Fruit fly (Drosophila melanogaster) whole organism, prepupa: ENCODE measurements around the gene bur.

ENCODE experiments used
- Blimp-1 ChIP-seq: fragments of 200-800 bp; sonication (Bioruptor generic); optimal IDR thresholded peaks from 3 replicates; lab custom pipeline; 2017; ENCODE audit warnings: missing biosample characterization, missing genetic modification characterization, mild to moderate bottlenecking, moderate library complexity, missing genetic modification reagents
- CG10631 ChIP-seq: fragments of 200-800 bp; sonication (Bioruptor generic); optimal IDR thresholded peaks from 2 replicates; lab custom pipeline; 2016; ENCODE audit warnings: missing biosample characterization, missing genetic modification characterization
- CG10669 ChIP-seq: fragments of 200-800 bp; sonication (Bioruptor generic); optimal IDR thresholded peaks from 3 replicates; lab custom pipeline; 2018; ENCODE audit warnings: missing biosample characterization, mild to moderate bottlenecking, missing genetic modification characterization, moderate library complexity
- CG11294 ChIP-seq: fragments of 200-800 bp; sonication (Bioruptor generic); IDR thresholded peaks from 2 replicates; pipeline ENCODE4 v1.3.6; 2022; ENCODE audit warnings: missing biosample characterization, missing genetic modification characterization
- CG11762 ChIP-seq: fragments of 200-800 bp; sonication (Bioruptor generic); optimal IDR thresholded peaks from 3 replicates; lab custom pipeline; 2016; ENCODE audit warnings: missing biosample characterization, missing genetic modification characterization; ENCODE audit not compliant: insufficient read depth
- CG1621 ChIP-seq: fragments of 200-800 bp; sonication (Bioruptor generic); optimal IDR thresholded peaks from 3 replicates; lab custom pipeline; 2018; ENCODE audit warnings: missing biosample characterization, mild to moderate bottlenecking, missing genetic modification characterization
- CG16779 ChIP-seq: fragments of 200-800 bp; sonication (Bioruptor generic); optimal IDR thresholded peaks from 3 replicates; lab custom pipeline; 2017; ENCODE audit warnings: missing biosample characterization, mild to moderate bottlenecking, missing genetic modification characterization
- CG3032 ChIP-seq: fragments of 200-800 bp; optimal IDR thresholded peaks from 2 replicates; lab custom pipeline; 2019; ENCODE audit warnings: missing biosample characterization, mild to moderate bottlenecking, missing genetic modification characterization, moderate library complexity
- CG32006 ChIP-seq: fragments of 200-800 bp; sonication (Bioruptor generic); optimal IDR thresholded peaks from 3 replicates; lab custom pipeline; 2017; ENCODE audit warnings: missing biosample characterization, mild to moderate bottlenecking, missing genetic modification characterization
- CG34406 ChIP-seq: fragments of 200-800 bp; sonication (Bioruptor generic); optimal IDR thresholded peaks from 3 replicates; lab custom pipeline; 2016; ENCODE audit warnings: missing biosample characterization, missing genetic modification characterization
- CG3919 ChIP-seq: fragments of 200-800 bp; sonication (Bioruptor generic); optimal IDR thresholded peaks from 3 replicates; lab custom pipeline; 2016; ENCODE audit warnings: missing biosample characterization, missing genetic modification characterization
- CG6276 ChIP-seq: fragments of 200-800 bp; sonication (Bioruptor generic); optimal IDR thresholded peaks from 2 replicates; lab custom pipeline; 2017; ENCODE audit warnings: missing biosample characterization, mild to moderate bottlenecking, missing genetic modification characterization
- CG6808 ChIP-seq: fragments of 200-800 bp; sonication (Bioruptor generic); optimal IDR thresholded peaks from 3 replicates; lab custom pipeline; 2017; ENCODE audit warnings: missing biosample characterization, missing genetic modification characterization, mild to moderate bottlenecking, moderate library complexity, missing genetic modification reagents
- CG8119 ChIP-seq: fragments of 200-800 bp; sonication (Bioruptor generic); IDR thresholded peaks from 3 replicates; pipeline ENCODE4 v1.3.6; 2022; ENCODE audit warnings: missing biosample characterization, missing genetic modification characterization
- CG8319 ChIP-seq: fragments of 200-800 bp; sonication (Bioruptor generic); optimal IDR thresholded peaks from 3 replicates; lab custom pipeline; 2016; ENCODE audit warnings: missing biosample characterization, missing genetic modification characterization
- CG8632 ChIP-seq: fragments of 200-800 bp; sonication (Bioruptor generic); optimal IDR thresholded peaks from 3 replicates; lab custom pipeline; 2016; ENCODE audit warnings: missing biosample characterization, missing genetic modification characterization
- CG9139 ChIP-seq: fragments of 200-800 bp; sonication (Bioruptor generic); optimal IDR thresholded peaks from 3 replicates; lab custom pipeline; 2017; ENCODE audit warnings: missing biosample characterization, mild to moderate bottlenecking, missing genetic modification characterization
- Eip75B ChIP-seq: fragments of 200-800 bp; sonication (Bioruptor generic); optimal IDR thresholded peaks from 3 replicates; lab custom pipeline; 2016; ENCODE audit warnings: missing biosample characterization, missing genetic modification characterization
- Eip93F ChIP-seq: fragments of 200-800 bp; sonication (Bioruptor generic); optimal IDR thresholded peaks from 2 replicates; lab custom pipeline; 2016; ENCODE audit warnings: missing biosample characterization, mild to moderate bottlenecking, missing genetic modification characterization
- Gug ChIP-seq: fragments of 200-800 bp; sonication (Bioruptor generic); IDR thresholded peaks from 2 replicates; pipeline ENCODE4 v1.3.6; 2022; ENCODE audit warnings: missing biosample characterization, missing genetic modification characterization
- Hr38 ChIP-seq: sonication (Bioruptor generic); optimal IDR thresholded peaks from 2 replicates; lab custom pipeline; 2016; ENCODE audit warnings: missing biosample characterization, missing genetic modification characterization
- Hr4 ChIP-seq: fragments of 200-800 bp; sonication (Bioruptor generic); optimal IDR thresholded peaks from 3 replicates; lab custom pipeline; 2016; ENCODE audit warnings: missing biosample characterization, missing genetic modification characterization
- Lpt ChIP-seq: fragments of 200-800 bp; sonication (Bioruptor generic); optimal IDR thresholded peaks from 3 replicates; lab custom pipeline; 2016; ENCODE audit warnings: missing biosample characterization, missing genetic modification characterization
- Met ChIP-seq: fragments of 200-800 bp; sonication (Bioruptor generic); optimal IDR thresholded peaks from 3 replicates; lab custom pipeline; 2016; ENCODE audit warnings: missing biosample characterization, missing genetic modification characterization
- Smox ChIP-seq: fragments of 200-800 bp; sonication (Bioruptor generic); optimal IDR thresholded peaks from 3 replicates; lab custom pipeline; 2016; ENCODE audit warnings: missing biosample characterization, missing genetic modification characterization
- achi ChIP-seq: fragments of 200-800 bp; sonication (Bioruptor generic); optimal IDR thresholded peaks from 3 replicates; lab custom pipeline; 2016; ENCODE audit warnings: missing biosample characterization, missing genetic modification characterization
- cyc ChIP-seq: fragments of 200-800 bp; sonication (Bioruptor generic); optimal IDR thresholded peaks from 3 replicates; lab custom pipeline; 2016; ENCODE audit warnings: missing biosample characterization, missing genetic modification characterization
- dsx ChIP-seq: fragments of 200-800 bp; optimal IDR thresholded peaks from 3 replicates; lab custom pipeline; 2019; ENCODE audit warnings: missing biosample characterization, mild to moderate bottlenecking, missing genetic modification characterization, moderate library complexity; ENCODE audit not compliant: poor library complexity, severe bottlenecking
- fd85E ChIP-seq: fragments of 200-800 bp; sonication (Bioruptor generic); optimal IDR thresholded peaks from 3 replicates; lab custom pipeline; 2016; ENCODE audit warnings: missing biosample characterization, missing genetic modification characterization
- fkh ChIP-seq: fragments of 200-800 bp; sonication (Bioruptor generic); optimal IDR thresholded peaks from 3 replicates; lab custom pipeline; 2017; ENCODE audit warnings: missing biosample characterization, mild to moderate bottlenecking, missing genetic modification characterization, moderate library complexity
- lz ChIP-seq: fragments of 200-800 bp; sonication (Bioruptor generic); optimal IDR thresholded peaks from 3 replicates; lab custom pipeline; 2016; ENCODE audit warnings: missing biosample characterization, missing genetic modification characterization
- net ChIP-seq: fragments of 200-800 bp; sonication (Bioruptor generic); optimal IDR thresholded peaks from 3 replicates; lab custom pipeline; 2016; ENCODE audit warnings: missing biosample characterization, missing genetic modification characterization
- pdm3 ChIP-seq: fragments of 200-800 bp; sonication (Bioruptor generic); optimal IDR thresholded peaks from 3 replicates; lab custom pipeline; 2016; ENCODE audit warnings: missing biosample characterization, missing genetic modification characterization
- salr ChIP-seq, 2 experiments: fragments of 200-800 bp; sonication (Bioruptor generic); optimal IDR thresholded peaks; 3 replicates each; lab custom pipeline; 2016 to 2018; ENCODE audit warnings: missing biosample characterization in 2 of 2, missing genetic modification characterization in 2 of 2, mild to moderate bottlenecking in 1 of 2
- spab ChIP-seq: fragments of 200-800 bp; sonication (Bioruptor generic); optimal IDR thresholded peaks from 2 replicates; lab custom pipeline; 2017; ENCODE audit warnings: missing biosample characterization, mild to moderate bottlenecking, missing genetic modification characterization, missing genetic modification reagents
- ss ChIP-seq, 2 experiments: fragments of 200-800 bp; sonication (Bioruptor generic); optimal IDR thresholded peaks; 2 replicates in 1 of 2; 3 replicates in 1 of 2; lab custom pipeline; 2017 to 2018; ENCODE audit warnings: mild to moderate bottlenecking in 2 of 2, missing biosample characterization in 2 of 2, missing genetic modification characterization in 2 of 2, moderate library complexity in 1 of 2
- topi ChIP-seq: fragments of 200-800 bp; sonication (Bioruptor generic); optimal IDR thresholded peaks from 3 replicates; lab custom pipeline; 2016; ENCODE audit warnings: missing biosample characterization, missing genetic modification characterization

bur gene

DNA sequence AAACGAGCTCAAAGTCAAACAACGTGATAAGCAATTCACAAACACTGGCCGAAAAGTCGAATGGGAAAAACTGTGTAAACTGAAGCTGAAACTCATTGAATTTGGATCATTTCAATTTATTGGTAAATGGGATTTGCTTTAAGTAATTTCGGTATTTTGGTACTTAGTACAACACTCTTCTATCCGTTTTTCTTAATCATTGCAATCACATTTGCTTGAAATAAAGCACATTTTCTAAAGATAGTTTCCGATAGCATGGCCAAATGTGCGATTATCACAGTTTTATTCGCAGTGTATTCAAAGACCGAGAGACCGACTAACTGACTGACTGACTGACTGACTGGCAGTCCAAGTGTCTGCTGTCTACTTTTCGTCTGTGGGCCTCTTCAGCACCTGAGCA lies 17.0 kb upstream of the bur start (continued):
- TF ChIP-seq CG8119 (GFP tag; lab: Robert Waterston, UW) (no peak; the same call in 2 of the 3 replicates), CG8632 (GFP tag; lab: Kevin White, UChicago) (no peak), CG16779 (tag; lab: Kevin White, UChicago) (no peak), dsx (GFP tag; lab: Kevin White, UChicago) (no peak), CG10631 (GFP tag; lab: Kevin White, UChicago) (peak; percentile 16), CG32006 (peak; percentile 73), Gug (peak; percentile 30; the same call in 1 of the 2 replicates), achi (GFP tag; lab: Kevin White, UChicago) (peak; percentile 33), topi (GFP tag; lab: Kevin White, UChicago) (peak; percentile 25), Hr4 (GFP tag; lab: Kevin White, UChicago) (peak; percentile 53), CG6276 (GFP tag; lab: Kevin White, UChicago) (peak; percentile 18), CG11294 (GFP tag; lab: Robert Waterston, UW) (no peak), spab (GFP tag; lab: Kevin White, UChicago) (no peak), Met (peak; percentile 23), CG8319 (GFP tag; lab: Kevin White, UChicago) (no peak), Eip75B (GFP tag; lab: Kevin White, UChicago) (no peak), CG34406 (no peak), net (GFP tag; lab: Kevin White, UChicago) (peak; percentile 14), CG3032 (tag; lab: Kevin White, UChicago) (peak; percentile 31)

DNA sequence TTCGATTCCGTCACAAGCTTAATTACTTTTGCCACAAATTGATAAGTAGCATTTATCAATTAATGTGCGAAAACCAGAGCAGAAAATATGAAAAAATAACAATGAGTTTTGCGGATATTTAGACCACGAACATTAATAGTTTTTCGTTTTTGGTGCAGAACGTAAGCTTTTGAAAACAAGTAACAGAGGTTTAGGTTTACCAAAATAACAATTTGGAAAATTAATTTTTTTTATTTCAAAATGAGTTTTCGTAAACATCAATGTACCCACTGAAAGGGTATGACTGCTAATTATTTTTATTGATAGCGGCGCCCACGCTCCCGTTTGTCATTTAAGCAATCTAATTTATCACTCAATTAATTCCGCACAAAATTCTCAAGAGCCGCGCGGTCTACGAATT lies 15.8 kb upstream of the bur start:
- no peak for TF ChIP-seq pdm3 (GFP tag; lab: Kevin White, UChicago)
- TF ChIP-seq Eip75B (GFP tag; lab: Kevin White, UChicago): no peak
- no peak for TF ChIP-seq CG6808 (GFP tag; lab: Kevin White, UChicago)
- no peak for TF ChIP-seq Smox
- no peak for TF ChIP-seq Gug
- no peak for TF ChIP-seq CG11762 (GFP tag; lab: Kevin White, UChicago)
- no peak for TF ChIP-seq CG34406
- no peak for TF ChIP-seq CG3919
- no peak for TF ChIP-seq lz
- no peak for TF ChIP-seq Eip93F
- TF ChIP-seq cyc (GFP tag; lab: Kevin White, UChicago): no peak
- TF ChIP-seq Hr38 (GFP tag; lab: Kevin White, UChicago): no peak
- TF ChIP-seq Hr4 (GFP tag; lab: Kevin White, UChicago): no peak
- no peak for TF ChIP-seq Blimp-1 (GFP tag; lab: Kevin White, UChicago)
- TF ChIP-seq salr (GFP tag; optimal IDR thresholded peaks at IDR 0.05; lab: Kevin White, UChicago): no peak

DNA sequence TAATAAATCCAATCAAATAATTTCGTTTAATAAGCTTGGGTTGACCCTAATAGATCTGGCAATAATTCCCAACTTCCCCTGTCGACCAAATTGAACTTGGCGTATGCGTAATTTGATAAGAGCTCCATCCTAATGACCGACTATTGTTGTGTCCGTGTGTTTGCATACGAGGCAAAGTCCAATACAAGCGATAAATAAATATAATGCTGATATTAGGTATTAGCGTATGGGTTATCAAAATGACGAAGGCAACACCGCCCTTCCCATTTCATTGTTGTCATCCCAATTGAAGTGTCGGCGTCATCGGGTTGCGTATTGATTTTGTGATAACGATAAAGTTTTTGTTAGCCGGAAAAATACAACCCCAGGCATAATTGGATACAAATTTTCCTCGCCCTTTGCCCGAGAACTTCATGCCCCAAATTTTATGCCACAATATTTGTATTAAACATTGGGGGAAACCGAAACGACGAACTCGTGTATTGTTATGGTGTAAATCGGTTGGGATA lies 9.8 kb upstream of the bur start:
- TF ChIP-seq fkh (GFP tag; lab: Kevin White, UChicago): peak; percentile 50
- no peak for TF ChIP-seq CG6276 (GFP tag; lab: Kevin White, UChicago)

DNA sequence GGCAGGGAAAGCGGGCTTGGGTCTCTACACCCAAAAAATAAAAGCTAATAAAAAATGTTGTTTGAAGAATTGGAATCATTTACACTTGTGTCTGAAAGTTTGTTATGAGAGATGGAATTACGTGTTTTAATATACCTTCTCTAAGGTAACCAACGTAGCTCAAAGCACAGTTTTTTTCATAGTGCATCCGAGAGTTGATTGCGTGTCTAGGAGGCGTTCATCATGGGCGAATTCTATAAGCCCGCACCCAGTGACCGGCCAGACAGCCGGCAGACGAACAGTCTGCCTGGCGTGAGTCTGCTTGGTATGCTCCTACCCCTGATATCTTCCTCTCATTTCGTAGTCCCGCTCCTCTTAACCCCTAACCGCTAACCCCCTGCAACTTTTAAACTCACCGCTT lies 8.3 kb upstream of the bur start:
- TF ChIP-seq topi (GFP tag; lab: Kevin White, UChicago) (no peak), ss (GFP tag; optimal IDR thresholded peaks at IDR 0.05; lab: Kevin White, UChicago) (peak in 1 of 2 experiments; percentile 52)

DNA sequence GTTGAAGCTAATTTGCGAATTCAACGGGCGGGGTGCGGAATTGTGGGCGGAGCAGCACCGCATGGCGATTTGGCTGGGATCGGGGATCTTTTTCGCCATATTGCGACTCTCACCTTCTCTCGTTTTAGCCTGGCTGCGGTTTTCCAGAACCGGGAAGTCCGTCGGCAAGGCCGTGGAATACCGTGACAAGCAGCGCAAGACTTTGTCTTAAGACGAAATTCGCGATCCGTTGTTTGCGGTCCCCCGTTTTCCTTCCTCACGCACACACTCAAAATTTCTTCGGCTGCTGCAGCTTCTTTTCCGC lies 314 bp downstream of the bur start:
- TF ChIP-seq topi (GFP tag; lab: Kevin White, UChicago) (no peak), CG10669 (GFP tag; lab: Kevin White, UChicago) (no peak), net (GFP tag; lab: Kevin White, UChicago) (no peak), CG9139 (GFP tag; lab: Kevin White, UChicago) (no peak), Lpt (GFP tag; lab: Kevin White, UChicago) (no peak), fd85E (GFP tag; lab: Kevin White, UChicago) (no peak), CG8632 (GFP tag; lab: Kevin White, UChicago) (no peak), Eip93F (no peak), CG1621 (no peak), Met (no peak), CG34406 (no peak), CG6276 (GFP tag; lab: Kevin White, UChicago) (no peak), pdm3 (GFP tag; lab: Kevin White, UChicago) (no peak), Blimp-1 (GFP tag; lab: Kevin White, UChicago) (no peak), Hr38 (GFP tag; lab: Kevin White, UChicago) (no peak), ss (GFP tag; optimal IDR thresholded peaks at IDR 0.05; lab: Kevin White, UChicago) (no peak), Hr4 (GFP tag; lab: Kevin White, UChicago) (no peak)
